Worm (Caenorhabditis elegans) whole organism, midembryonic: ENCODE data around the gene gcc-2.

Source experiments
- T22C8.4 ChIP-seq: fragments of 200-800 bp; sonication (Bioruptor generic); IDR thresholded peaks from 2 replicates; pipeline ENCODE4 v1.3.6; 2022; ENCODE audit warnings: missing genetic modification characterization, missing compliant biosample characterization
- flt-1 ChIP-seq: fragments of 200-800 bp; sonication (Bioruptor generic); IDR thresholded peaks from 2 replicates; pipeline ENCODE4 v1.3.6; 2022; ENCODE audit warnings: missing genetic modification characterization, missing compliant biosample characterization
- klf-2 ChIP-seq: fragments of 200-800 bp; sonication (Bioruptor generic); conservative IDR thresholded peaks from 2 replicates; pipeline ENCODE4 v1.3.6; 2022; ENCODE audit warnings: missing genetic modification reagents, missing genetic modification characterization, missing compliant biosample characterization
- med-1 ChIP-seq: sonication (generic microtip); optimal IDR thresholded peaks from 2 replicates; lab custom pipeline; 2017; ENCODE audit warnings: missing genetic modification characterization, mild to moderate bottlenecking, missing compliant biosample characterization, antibody characterized with exemption, missing genetic modification reagents; ENCODE audit not compliant: insufficient read depth
- tab-1 ChIP-seq: fragments of 200-800 bp; sonication (Bioruptor generic); IDR thresholded peaks from 2 replicates; pipeline ENCODE4 v1.3.6; 2022; ENCODE audit warnings: missing genetic modification characterization, missing compliant biosample characterization

DNA sequence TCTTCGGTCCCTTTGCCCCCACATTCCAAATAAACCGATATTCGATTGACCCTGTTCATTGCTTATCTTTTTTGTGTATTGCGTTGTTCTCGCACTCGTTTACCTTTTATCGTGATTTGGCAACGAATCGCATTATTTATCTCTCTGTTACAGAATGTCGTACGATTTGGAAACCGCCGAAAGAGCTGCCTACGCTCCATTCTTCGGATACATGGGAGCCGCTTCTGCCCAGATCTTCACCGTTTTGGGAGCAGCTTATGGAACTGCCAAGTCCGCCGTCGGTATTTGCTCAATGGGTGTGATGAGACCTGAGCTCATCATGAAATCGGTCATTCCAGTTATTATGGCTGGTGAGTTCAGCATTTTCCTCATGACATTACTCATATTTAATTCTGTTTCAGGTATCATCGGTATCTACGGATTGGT is 20.1 kb upstream of the gcc-2 start, which contains the start of gene vha-2:
- TF ChIP-seq tab-1 (GFP tag; lab: Robert Waterston, UW) (no peak), flt-1 (GFP tag; lab: Robert Waterston, UW) (no peak), klf-2 (no peak), T22C8.4 (GFP tag; lab: Robert Waterston, UW) (no peak), med-1 (no peak)
